Worm (Caenorhabditis elegans) whole organism, L3 larva: Measurements from ENCODE around the gene Y41E3.8.
A peak's percentile ranks its signal among the peaks of the same experiment; 100 is the strongest.

Experiments used
- R02D3.7 ChIP-seq: fragments of 150-350 bp; optimal IDR thresholded peaks from 2 replicates; lab custom pipeline; 2014; ENCODE audit warnings: missing biosample characterization, missing genetic modification characterization
- ZK546.5 ChIP-seq: sonication (generic microtip); optimal IDR thresholded peaks from 2 replicates; lab custom pipeline; 2017; ENCODE audit warnings: missing biosample characterization, missing genetic modification characterization
- aly-2 ChIP-seq: fragments of 150-350 bp; optimal IDR thresholded peaks from 2 replicates; lab custom pipeline; 2014; ENCODE audit warnings: missing biosample characterization, missing genetic modification characterization
- ama-1 ChIP-seq: fragments of 150-350 bp; optimal IDR thresholded peaks from 2 replicates; lab custom pipeline; 2018
- ceh-82 ChIP-seq: fragments of 150-350 bp; optimal IDR thresholded peaks from 2 replicates; lab custom pipeline; 2014; ENCODE audit warnings: missing biosample characterization, missing genetic modification characterization
- ceh-9 ChIP-seq: sonication (generic microtip); optimal IDR thresholded peaks from 2 replicates; lab custom pipeline; 2018; ENCODE audit warnings: missing biosample characterization, missing genetic modification characterization
- daf-12 ChIP-seq: fragments of 150-350 bp; optimal IDR thresholded peaks from 2 replicates; lab custom pipeline; 2014; ENCODE audit warnings: missing biosample characterization, missing genetic modification reagents, missing genetic modification characterization
- egl-27 ChIP-seq: sonication (generic microtip); optimal IDR thresholded peaks from 4 replicates; lab custom pipeline; 2017; ENCODE audit warnings: missing biosample characterization, missing genetic modification reagents, missing genetic modification characterization
- elt-1 ChIP-seq: fragments of 150-350 bp; optimal IDR thresholded peaks from 2 replicates; lab custom pipeline; 2014; ENCODE audit warnings: missing biosample characterization, missing genetic modification characterization
- elt-2 ChIP-seq: sonication (generic microtip); optimal IDR thresholded peaks from 2 replicates; lab custom pipeline; 2016; ENCODE audit warnings: missing genetic modification reagents, mild to moderate bottlenecking, missing genetic modification characterization, missing compliant biosample characterization
- fkh-2 ChIP-seq: fragments of 150-350 bp; optimal IDR thresholded peaks from 2 replicates; lab custom pipeline; 2014; ENCODE audit warnings: missing biosample characterization, missing genetic modification reagents, missing genetic modification characterization
- hmg-11 ChIP-seq: sonication (generic microtip); optimal IDR thresholded peaks from 2 replicates; lab custom pipeline; 2016; ENCODE audit warnings: missing genetic modification characterization, missing compliant biosample characterization
- jun-1 ChIP-seq: fragments of 150-350 bp; optimal IDR thresholded peaks from 2 replicates; lab custom pipeline; 2014; ENCODE audit warnings: missing biosample characterization, missing genetic modification reagents, missing genetic modification characterization
- lin-15B ChIP-seq: fragments of 150-350 bp; optimal IDR thresholded peaks from 2 replicates; lab custom pipeline; 2014; ENCODE audit warnings: missing biosample characterization, missing genetic modification characterization
- lin-39 ChIP-seq: fragments of 150-350 bp; optimal IDR thresholded peaks from 2 replicates; lab custom pipeline; 2018; ENCODE audit warnings: missing biosample characterization, missing genetic modification reagents, missing genetic modification characterization
- lsy-12 ChIP-seq: sonication (generic microtip); optimal IDR thresholded peaks from 2 replicates; lab custom pipeline; 2016; ENCODE audit warnings: mild to moderate bottlenecking, missing genetic modification characterization, missing compliant biosample characterization
- mdl-1 ChIP-seq: fragments of 150-350 bp; optimal IDR thresholded peaks from 2 replicates; lab custom pipeline; 2014; ENCODE audit warnings: missing biosample characterization, missing genetic modification characterization
- nfya-1 ChIP-seq: sonication (generic microtip); optimal IDR thresholded peaks from 2 replicates; lab custom pipeline; 2017; ENCODE audit warnings: missing genetic modification characterization, mild to moderate bottlenecking, missing compliant biosample characterization, antibody characterized with exemption, moderate library complexity; ENCODE audit not compliant: insufficient read depth
- nhr-11 ChIP-seq: fragments of 150-350 bp; optimal IDR thresholded peaks from 2 replicates; lab custom pipeline; 2014; ENCODE audit warnings: missing biosample characterization, missing genetic modification characterization
- nhr-12 ChIP-seq: fragments of 150-350 bp; optimal IDR thresholded peaks from 2 replicates; lab custom pipeline; 2014; ENCODE audit warnings: missing biosample characterization, missing genetic modification characterization
- nhr-23 ChIP-seq: fragments of 150-350 bp; optimal IDR thresholded peaks from 2 replicates; lab custom pipeline; 2014; ENCODE audit warnings: missing biosample characterization, missing genetic modification reagents, missing genetic modification characterization
- nhr-237 ChIP-seq: fragments of 150-350 bp; optimal IDR thresholded peaks from 2 replicates; lab custom pipeline; 2014; ENCODE audit warnings: missing biosample characterization, missing genetic modification characterization
- nhr-25 ChIP-seq: sonication (generic microtip); optimal IDR thresholded peaks from 2 replicates; lab custom pipeline; 2017; ENCODE audit warnings: missing biosample characterization, missing genetic modification characterization
- nhr-28 ChIP-seq: fragments of 150-350 bp; optimal IDR thresholded peaks from 2 replicates; lab custom pipeline; 2014; ENCODE audit warnings: missing biosample characterization, missing genetic modification characterization
- nhr-43 ChIP-seq: sonication (generic microtip); optimal IDR thresholded peaks from 2 replicates; lab custom pipeline; 2016; ENCODE audit warnings: mild to moderate bottlenecking, missing genetic modification characterization, missing compliant biosample characterization; ENCODE audit not compliant: poor library complexity, severe bottlenecking
- nhr-76 ChIP-seq: fragments of 150-350 bp; sonication (generic microtip); optimal IDR thresholded peaks from 5 replicates; lab custom pipeline; 2014; ENCODE audit warnings: missing biosample characterization, missing genetic modification characterization
- nhr-77 ChIP-seq: fragments of 150-350 bp; optimal IDR thresholded peaks from 2 replicates; lab custom pipeline; 2014; ENCODE audit warnings: missing biosample characterization, missing genetic modification characterization
- pha-4 ChIP-seq: fragments of 150-350 bp; optimal IDR thresholded peaks from 2 replicates; lab custom pipeline; 2014; ENCODE audit warnings: missing biosample characterization, missing genetic modification reagents, missing genetic modification characterization
- sea-2 ChIP-seq: fragments of 150-350 bp; sonication (generic microtip); optimal IDR thresholded peaks from 4 replicates; lab custom pipeline; 2014; ENCODE audit warnings: missing biosample characterization, missing genetic modification reagents, missing genetic modification characterization
- snpc-4 ChIP-seq: fragments of 150-350 bp; optimal IDR thresholded peaks from 2 replicates; lab custom pipeline; 2014; ENCODE audit warnings: missing biosample characterization, missing genetic modification characterization
- tbx-2 ChIP-seq: sonication (generic microtip); optimal IDR thresholded peaks from 2 replicates; lab custom pipeline; 2016; ENCODE audit warnings: mild to moderate bottlenecking, missing genetic modification characterization, missing compliant biosample characterization
- unc-39 ChIP-seq: sonication (generic microtip); optimal IDR thresholded peaks from 4 replicates; lab custom pipeline; 2017; ENCODE audit warnings: missing biosample characterization, missing genetic modification characterization
- zag-1 ChIP-seq: fragments of 150-350 bp; optimal IDR thresholded peaks from 2 replicates; lab custom pipeline; 2014; ENCODE audit warnings: missing biosample characterization, missing genetic modification characterization
- ztf-11 ChIP-seq: fragments of 150-350 bp; optimal IDR thresholded peaks from 2 replicates; lab custom pipeline; 2014; ENCODE audit warnings: missing biosample characterization, missing genetic modification characterization

Gene Y41E3.8

DNA sequence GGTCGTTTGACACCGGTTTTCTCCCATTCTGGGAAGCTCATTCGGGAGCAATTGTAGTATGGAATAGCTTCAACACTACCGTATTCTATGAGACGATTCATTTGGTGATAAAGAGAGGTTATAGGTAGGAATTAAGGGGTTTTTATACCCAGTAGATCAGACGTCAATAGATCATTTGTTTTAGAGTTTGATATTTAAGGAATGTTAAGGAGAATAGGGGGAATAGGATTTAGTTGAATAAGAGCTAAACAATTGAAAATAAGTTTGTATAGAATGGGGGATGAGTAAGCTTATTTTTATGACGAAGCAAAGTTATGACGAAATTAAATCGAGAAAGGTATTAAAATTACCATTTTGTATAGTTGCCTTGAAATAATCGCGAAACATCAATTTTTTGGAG lies 24.5 kb upstream of the Y41E3.8 start, which contains the start of gene srt-47:
Gene srt-47 (minus strand): TSS at position 101 of the 400 bp plus-strand sequence.
- TF ChIP-seq daf-12 (tag; lab: Kevin White, UChicago) (no peak), sea-2 (no peak), nhr-11 (tag; lab: Kevin White, UChicago) (no peak), nhr-28 (no peak), fkh-2 (tag; lab: Kevin White, UChicago) (no peak), lin-39 (no peak), zag-1 (tag; lab: Kevin White, UChicago) (no peak), ceh-9 (no peak), nhr-12 (tag; lab: Kevin White, UChicago) (no peak), nhr-77 (no peak), aly-2 (tag; lab: Kevin White, UChicago) (no peak), snpc-4 (tag; lab: Kevin White, UChicago) (no peak), ama-1 (lab: Kevin White, UChicago) (no peak), nfya-1 (tag; lab: Kevin White, UChicago) (no peak), nhr-76 (tag; lab: Kevin White, UChicago) (no peak), ZK546.5 (tag; lab: Kevin White, UChicago) (no peak)
- TF ChIP-seq, all 47 proteins: peak for 0

- TF ChIP-seq egl-27 (no peak), nhr-11 (tag; lab: Kevin White, UChicago) (no peak), elt-2 (no peak), nhr-28 (no peak), mdl-1 (no peak), nhr-23 (no peak), tbx-2 (no peak), sea-2 (no peak), jun-1 (tag; lab: Kevin White, UChicago) (no peak), nhr-25 (tag; lab: Kevin White, UChicago) (no peak), fkh-2 (tag; lab: Kevin White, UChicago) (no peak), zag-1 (tag; lab: Kevin White, UChicago) (no peak), nhr-76 (tag; lab: Kevin White, UChicago) (no peak), R02D3.7 (tag; lab: Kevin White, UChicago) (no peak), lin-39 (no peak), ZK546.5 (tag; lab: Kevin White, UChicago) (no peak), lsy-12 (no peak)
These were observed 22.3 kb upstream of the Y41E3.8 start for ce11 chrIV:15051045-15051444.

- no peak for TF ChIP-seq pha-4
- TF ChIP-seq jun-1 (tag; lab: Kevin White, UChicago) = no peak
- no peak for TF ChIP-seq fkh-2 (tag; lab: Kevin White, UChicago)
- peak; percentile 5 for TF ChIP-seq nhr-43 (tag; lab: Kevin White, UChicago)
- TF ChIP-seq elt-2 = no peak
- no peak for TF ChIP-seq daf-12 (tag; lab: Kevin White, UChicago)
- TF ChIP-seq R02D3.7 (tag; lab: Kevin White, UChicago) = peak; percentile 5
- TF ChIP-seq hmg-11 (tag; lab: Kevin White, UChicago) = no peak
- TF ChIP-seq tbx-2 = no peak
- TF ChIP-seq nfya-1 (tag; lab: Kevin White, UChicago) = peak; percentile 96
- TF ChIP-seq elt-1 (tag; lab: Kevin White, UChicago) = no peak
- TF ChIP-seq nhr-237 (tag; lab: Kevin White, UChicago) = no peak
- TF ChIP-seq aly-2 (tag; lab: Kevin White, UChicago) = peak; percentile 76
- TF ChIP-seq unc-39 (tag; lab: Kevin White, UChicago) = no peak
- TF ChIP-seq ama-1 (lab: Kevin White, UChicago) = peak; percentile 81
- TF ChIP-seq nhr-25 (tag; lab: Kevin White, UChicago) = no peak
- TF ChIP-seq lin-15B = peak; percentile 42
- TF ChIP-seq nhr-28 = no peak
- no peak for TF ChIP-seq lin-39
These were observed 20.7 kb upstream of the Y41E3.8 start for ce11 chrIV:15049288-15050094.

ce11 chrIV:15046162-15046561 lies 17.4 kb upstream of the Y41E3.8 start:
- TF ChIP-seq mdl-1 (no peak), unc-39 (tag; lab: Kevin White, UChicago) (no peak), ceh-82 (tag; lab: Kevin White, UChicago) (no peak), zag-1 (tag; lab: Kevin White, UChicago) (no peak), elt-1 (tag; lab: Kevin White, UChicago) (no peak), nhr-25 (tag; lab: Kevin White, UChicago) (no peak), ztf-11 (tag; lab: Kevin White, UChicago) (no peak), R02D3.7 (tag; lab: Kevin White, UChicago) (no peak)
